Worm (Caenorhabditis elegans): ENCODE data around the gene F22F7.2.
"Not testable (repeated sequence)": the region's sequence is repeated elsewhere in the genome, so short reads cannot be mapped to it uniquely, and the experiment has no call there.

ce11 chrV:2085745-2086267 is 36.8 kb upstream of the F22F7.2 start, which contains the start of gene F36F12.3:
- not testable (repeated sequence) for TF ChIP-seq sox-4, ztf-16, lin-11 (tag; optimal IDR thresholded peaks at IDR 0.05)
